Worm (Caenorhabditis elegans) whole organism, late embryonic: ENCODE data around the gene F19C7.3.

Source experiments
- ceh-18 ChIP-seq: sonication (generic microtip); optimal IDR thresholded peaks from 2 replicates; lab custom pipeline; 2016; ENCODE audit warnings: missing genetic modification characterization, missing compliant biosample characterization
- ceh-22 ChIP-seq: sonication (generic microtip); optimal IDR thresholded peaks from 2 replicates; lab custom pipeline; 2017; ENCODE audit warnings: missing biosample characterization, missing genetic modification characterization
- ceh-45 ChIP-seq: fragments of 200-800 bp; sonication (Bioruptor generic); IDR thresholded peaks from 2 replicates; pipeline ENCODE4 v1.3.6; 2022; ENCODE audit warnings: missing genetic modification reagents, missing genetic modification characterization, missing compliant biosample characterization
- ceh-48 ChIP-seq: sonication (generic microtip); optimal IDR thresholded peaks from 2 replicates; lab custom pipeline; 2016; ENCODE audit warnings: missing genetic modification characterization, inconsistent platforms, missing compliant biosample characterization
- dve-1 ChIP-seq: sonication (generic microtip); optimal IDR thresholded peaks from 2 replicates; lab custom pipeline; 2017; ENCODE audit warnings: antibody characterized with exemption, mild to moderate bottlenecking, missing genetic modification characterization, missing compliant biosample characterization
- hlh-8 ChIP-seq: sonication (generic microtip); optimal IDR thresholded peaks from 2 replicates; lab custom pipeline; 2016; ENCODE audit warnings: missing genotype, missing genetic modification characterization, missing compliant biosample characterization
- lim-6 ChIP-seq: sonication (generic microtip); optimal IDR thresholded peaks from 2 replicates; lab custom pipeline; 2016; ENCODE audit warnings: missing genetic modification characterization, missing compliant biosample characterization
- mec-3 ChIP-seq: sonication (generic microtip); optimal IDR thresholded peaks from 2 replicates; lab custom pipeline; 2016; ENCODE audit warnings: borderline replicate concordance, missing genetic modification characterization, missing compliant biosample characterization
- nhr-11 ChIP-seq: fragments of 150-350 bp; optimal IDR thresholded peaks from 2 replicates; lab custom pipeline; 2014; ENCODE audit warnings: missing biosample characterization, missing genetic modification characterization
- nhr-232 ChIP-seq: sonication (generic microtip); optimal IDR thresholded peaks from 2 replicates; lab custom pipeline; 2016; ENCODE audit warnings: missing genetic modification characterization, missing compliant biosample characterization
- pqm-1 ChIP-seq: sonication (generic microtip); optimal IDR thresholded peaks from 2 replicates; lab custom pipeline; 2016; ENCODE audit warnings: missing genetic modification characterization, missing compliant biosample characterization
- rnt-1 ChIP-seq: sonication (generic microtip); optimal IDR thresholded peaks from 2 replicates; lab custom pipeline; 2016; ENCODE audit warnings: missing genetic modification characterization, missing compliant biosample characterization
- sdc-2 ChIP-seq: sonication (generic microtip); optimal IDR thresholded peaks from 2 replicates; lab custom pipeline; 2016; ENCODE audit warnings: missing genotype, missing genetic modification characterization, missing compliant biosample characterization
- syd-9 ChIP-seq: sonication (generic microtip); optimal IDR thresholded peaks from 2 replicates; lab custom pipeline; 2016; ENCODE audit warnings: mild to moderate bottlenecking, missing genetic modification characterization, moderate library complexity, missing compliant biosample characterization

DNA sequence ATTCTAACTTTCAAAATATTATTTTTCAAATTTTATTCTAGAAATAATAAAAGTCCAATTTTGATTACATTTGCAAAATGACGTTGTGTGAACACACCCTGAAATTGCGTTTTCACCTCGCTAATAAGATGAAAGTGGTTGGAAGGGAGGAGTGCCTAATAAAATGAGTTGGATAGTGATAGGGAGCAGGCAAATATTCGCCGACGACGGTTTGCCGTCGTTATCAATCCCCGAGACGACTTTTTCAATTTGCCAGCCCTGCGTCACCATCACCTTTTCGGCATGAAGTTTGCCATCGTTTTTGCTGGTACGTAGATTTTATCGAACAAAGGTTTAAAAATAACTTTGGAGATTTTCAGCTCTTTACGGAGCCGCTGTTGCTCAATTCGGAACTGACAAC lies 8.7 kb downstream of the F19C7.3 start, which contains the start of gene nspg-10:
- no peak for TF ChIP-seq lim-6 (tag; lab: Kevin White, UChicago)
- no peak for TF ChIP-seq nhr-11 (tag; lab: Kevin White, UChicago)
- TF ChIP-seq mec-3, result no peak
- TF ChIP-seq ceh-45 (GFP tag; lab: Robert Waterston, UW), result no peak
- no peak for TF ChIP-seq ceh-48 (tag; lab: Kevin White, UChicago)
- no peak for TF ChIP-seq pqm-1
- TF ChIP-seq sdc-2 (tag; lab: Kevin White, UChicago), result no peak
- no peak for TF ChIP-seq nhr-232 (tag; lab: Kevin White, UChicago)
- no peak for TF ChIP-seq rnt-1 (tag; lab: Kevin White, UChicago)
- TF ChIP-seq ceh-22 (tag; lab: Kevin White, UChicago), result no peak
- no peak for TF ChIP-seq syd-9 (tag; lab: Kevin White, UChicago)
- TF ChIP-seq ceh-18 (tag; lab: Kevin White, UChicago), result no peak
- no peak for TF ChIP-seq hlh-8 (tag; lab: Kevin White, UChicago)
- no peak for TF ChIP-seq dve-1 (tag; lab: Kevin White, UChicago)
